Fruit fly (Drosophila melanogaster): ENCODE measurements around the gene Nup93-2.

Gene Nup93-2

DNA sequence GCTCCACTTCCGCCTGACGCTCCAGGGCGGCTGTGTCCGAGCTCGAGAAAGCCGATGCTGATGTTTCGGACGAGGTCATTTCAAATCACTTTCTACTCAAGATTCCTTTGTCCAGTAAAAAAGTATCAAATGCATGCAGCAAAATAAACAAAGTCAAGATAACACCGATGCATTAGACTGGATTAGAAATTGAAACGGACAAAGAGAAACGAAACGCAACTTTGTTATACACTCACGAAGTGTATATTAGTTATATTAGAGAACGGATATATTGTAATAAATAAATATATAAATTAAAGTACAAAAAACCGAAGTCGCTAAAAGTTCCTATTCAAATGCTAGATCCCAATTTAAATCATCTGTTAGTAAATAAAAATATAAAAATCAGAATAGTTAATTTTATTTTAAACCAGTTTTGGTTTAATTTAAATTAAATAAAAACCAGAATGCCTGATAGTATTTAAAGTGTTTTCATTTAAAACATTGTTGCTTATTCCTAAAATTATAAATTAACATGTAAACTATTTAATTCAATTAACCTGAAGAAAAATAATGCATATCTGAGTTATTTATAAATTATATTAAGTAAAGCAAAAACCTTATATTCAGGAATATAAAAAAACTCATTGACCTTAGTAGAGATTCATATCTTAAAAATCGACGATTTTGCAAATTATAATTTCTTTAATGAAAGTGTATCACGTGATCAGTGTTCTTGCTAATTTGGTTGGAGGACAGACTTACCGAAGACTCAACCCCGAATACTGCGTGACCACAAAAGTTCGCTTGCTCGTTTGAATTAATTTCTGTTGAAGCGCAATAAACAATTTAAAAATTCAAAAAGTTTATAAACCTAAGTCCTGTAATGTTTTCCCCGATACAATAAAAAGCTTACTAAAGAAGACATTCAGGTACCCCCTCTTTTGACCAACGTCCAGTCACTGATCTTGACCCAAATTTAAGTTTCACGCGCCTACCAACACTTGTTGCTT lies 4.1 kb downstream of the Nup93-2 start, which contains the start of gene Dph2 (continued):
- peak; percentile 66 for TF ChIP-seq CG12299 (tag; optimal IDR thresholded peaks at IDR 0.05)
- peak; percentile 82 for TF ChIP-seq tgo (GFP tag; IDR thresholded peaks at IDR 0.05)
- TF ChIP-seq en (GFP tag; optimal IDR thresholded peaks at IDR 0.05), result peak; percentile 26
- TF ChIP-seq CG17802 (tag; optimal IDR thresholded peaks at IDR 0.05), result peak; percentile 56
- peak; percentile 20 for TF ChIP-seq CG7786 (GFP tag; optimal IDR thresholded peaks at IDR 0.05)
- TF ChIP-seq CG5245 (GFP tag; optimal IDR thresholded peaks at IDR 0.05), result no peak
- peak; percentile 35; the same call in 1 of the 2 replicates for TF ChIP-seq chm (GFP tag; IDR thresholded peaks at IDR 0.05)
- TF ChIP-seq CG32532 (GFP tag; IDR thresholded peaks at IDR 0.05), result peak; percentile 92
- peak; percentile 77 for TF ChIP-seq CG32767 (GFP tag; IDR thresholded peaks at IDR 0.05)
- TF ChIP-seq Myb (GFP tag; optimal IDR thresholded peaks at IDR 0.05), result peak; percentile 95
- TF ChIP-seq ftz-f1 (GFP tag; optimal IDR thresholded peaks at IDR 0.05), result peak; percentile 92
- peak in 1 of 2 experiments; percentile 15 for TF ChIP-seq insv (GFP tag; optimal IDR thresholded peaks at IDR 0.05)
- no peak for TF ChIP-seq trh (GFP tag; optimal IDR thresholded peaks at IDR 0.05)
- TF ChIP-seq Meics (GFP tag; optimal IDR thresholded peaks at IDR 0.05), result peak; percentile 80
- peak; percentile 75 for TF ChIP-seq ci (GFP tag; IDR thresholded peaks at IDR 0.05)
- peak; percentile 77 for TF ChIP-seq CG14441 (GFP tag; IDR thresholded peaks at IDR 0.05)
- TF ChIP-seq NK7.1 (GFP tag; optimal IDR thresholded peaks at IDR 0.05), result no peak
- no peak for TF ChIP-seq CG10431 (GFP tag; optimal IDR thresholded peaks at IDR 0.05)
- peak in 1 of 2 experiments; percentile 60 for TF ChIP-seq Eip74EF (GFP tag; optimal IDR thresholded peaks at IDR 0.05)
- no peak for TF ChIP-seq ac (GFP tag; optimal IDR thresholded peaks at IDR 0.05)
- TF ChIP-seq NC2α (GFP tag; optimal IDR thresholded peaks at IDR 0.05), result no peak
- TF ChIP-seq CG10209 (GFP tag; optimal IDR thresholded peaks at IDR 0.05), result peak; percentile 48
- TF ChIP-seq bowl (GFP tag; IDR thresholded peaks at IDR 0.05), result no peak
- TF ChIP-seq ttk (GFP tag; IDR thresholded peaks at IDR 0.05), result peak; percentile 83
- TF ChIP-seq B-H2 (GFP tag; optimal IDR thresholded peaks at IDR 0.05), result peak; percentile 50
- peak; percentile 42 for TF ChIP-seq onecut (GFP tag; IDR thresholded peaks at IDR 0.05)
- peak; percentile 83 for TF ChIP-seq Xrp1 (GFP tag; IDR thresholded peaks at IDR 0.05)
- peak; percentile 48; the same call in 1 of the 3 replicates for TF ChIP-seq H15 (GFP tag; IDR thresholded peaks at IDR 0.05)
- peak; percentile 18 for TF ChIP-seq CG16815 (GFP tag; optimal IDR thresholded peaks at IDR 0.05)
- TF ChIP-seq NFAT (GFP tag; IDR thresholded peaks at IDR 0.05), result peak; percentile 81
- no peak for TF ChIP-seq tio (GFP tag; optimal IDR thresholded peaks at IDR 0.05)
- TF ChIP-seq Lhr (GFP tag; optimal IDR thresholded peaks at IDR 0.05), result peak; percentile 74
- peak; percentile 69 for TF ChIP-seq CG4617 (GFP tag; optimal IDR thresholded peaks at IDR 0.05; ENCODE audit: borderline replicate concordance)
- peak; percentile 84 for TF ChIP-seq CG10366 (GFP tag; IDR thresholded peaks at IDR 0.05)
- peak; percentile 11 for TF ChIP-seq CG4854 (GFP tag; optimal IDR thresholded peaks at IDR 0.05)
- peak; percentile 86 for TF ChIP-seq CG15269 (tag; optimal IDR thresholded peaks at IDR 0.05)
- TF ChIP-seq h (optimal IDR thresholded peaks at IDR 0.05), result no peak
- peak; percentile 78 for TF ChIP-seq Nf-YC (tag; optimal IDR thresholded peaks at IDR 0.05)
- TF ChIP-seq CG7271 (tag; optimal IDR thresholded peaks at IDR 0.05), result peak; percentile 62
- no peak for TF ChIP-seq gt (GFP tag; IDR thresholded peaks at IDR 0.05)
- TF ChIP-seq CG2120 (GFP tag; optimal IDR thresholded peaks at IDR 0.05), result peak; percentile 51
- peak; percentile 59; the same call in 1 of the 3 replicates for TF ChIP-seq CG11093 (GFP tag; IDR thresholded peaks at IDR 0.05)
- TF ChIP-seq NfI (GFP tag; optimal IDR thresholded peaks at IDR 0.05), result peak; percentile 50
- no peak for TF ChIP-seq pros (GFP tag; optimal IDR thresholded peaks at IDR 0.05)
- TF ChIP-seq PHDP (tag; optimal IDR thresholded peaks at IDR 0.05), result peak; percentile 80
- TF ChIP-seq vfl (GFP tag; optimal IDR thresholded peaks at IDR 0.05), result peak; percentile 34
- no peak for TF ChIP-seq emc (GFP tag; optimal IDR thresholded peaks at IDR 0.05)
- peak; percentile 66 for TF ChIP-seq Oaz (GFP tag; IDR thresholded peaks at IDR 0.05)
- no peak; the same call in 1 of the 2 replicates for TF ChIP-seq CG6272 (GFP tag; IDR thresholded peaks at IDR 0.05)

All from whole organism, embryonic.